1 fruit fly cellular context compared by ENCODE assay signal in genomic region chr3L:10337574-10337973, dm6.
A peak's percentile ranks its signal among the peaks of the same experiment; 100 is the strongest.
TF ChIP-seq lines count a peak whose summit lies in the region.

No protein-coding gene starts in this region.

TF ChIP-seq in whole organism, embryonic, 481 proteins besides CTCF, POLR2A, EP300 and RAD21 (continued from another document and continues in another):
- no peak for TF ChIP-seq jumu (GFP tag; optimal IDR thresholded peaks at IDR 0.05; lab: Kevin White, UChicago)
- peak; percentile 22 for TF ChIP-seq nau (GFP tag; optimal IDR thresholded peaks at IDR 0.05; lab: Kevin White, UChicago)
- 0 out of 2 replicates have a peak, but pooled peaks have one; percentile 11 for TF ChIP-seq CG32772 (GFP tag; IDR thresholded peaks at IDR 0.05; lab: Robert Waterston, UW)
- peak; percentile 33 for TF ChIP-seq jing (GFP tag; optimal IDR thresholded peaks at IDR 0.05; lab: Kevin White, UChicago)
- TF ChIP-seq CG4404 (GFP tag; IDR thresholded peaks at IDR 0.05; lab: Robert Waterston, UW): peak; percentile 59
- TF ChIP-seq NC2β (GFP tag; optimal IDR thresholded peaks at IDR 0.05; lab: Kevin White, UChicago): no peak
- peak; percentile 10; the same call in 1 of the 2 replicates for TF ChIP-seq CG10366 (GFP tag; IDR thresholded peaks at IDR 0.05; lab: Robert Waterston, UW)
- TF ChIP-seq pfk (GFP tag; optimal IDR thresholded peaks at IDR 0.05; lab: Kevin White, UChicago): no peak
- no peak for TF ChIP-seq zen2 (GFP tag; IDR thresholded peaks at IDR 0.05; lab: Robert Waterston, UW; ENCODE audit: partially characterized antibody)
- no peak for TF ChIP-seq NC2α (GFP tag; optimal IDR thresholded peaks at IDR 0.05; lab: Kevin White, UChicago)
- no peak for TF ChIP-seq Elba2 (GFP tag; optimal IDR thresholded peaks at IDR 0.05; lab: Kevin White, UChicago)
- no peak for TF ChIP-seq B-H2 (GFP tag; optimal IDR thresholded peaks at IDR 0.05; lab: Kevin White, UChicago)
- no peak for TF ChIP-seq CG4707 (GFP tag; optimal IDR thresholded peaks at IDR 0.05; lab: Kevin White, UChicago)
- TF ChIP-seq HLH4C (GFP tag; IDR thresholded peaks at IDR 0.05; lab: Robert Waterston, UW; ENCODE audit: partially characterized antibody): no peak
- no peak for TF ChIP-seq CG12236 (GFP tag; optimal IDR thresholded peaks at IDR 0.05; lab: Kevin White, UChicago)
- no peak for TF ChIP-seq ac (GFP tag; optimal IDR thresholded peaks at IDR 0.05; lab: Kevin White, UChicago)
- TF ChIP-seq CG4820 (GFP tag; optimal IDR thresholded peaks at IDR 0.05; lab: Kevin White, UChicago): peak; percentile 42
- TF ChIP-seq Ptx1 (GFP tag; IDR thresholded peaks at IDR 0.05; lab: Robert Waterston, UW): no peak; the same call in 1 of the 2 replicates
- TF ChIP-seq so (GFP tag; IDR thresholded peaks at IDR 0.05; lab: Robert Waterston, UW): no peak
- no peak for TF ChIP-seq crp (GFP tag; optimal IDR thresholded peaks at IDR 0.05; lab: Kevin White, UChicago)
- TF ChIP-seq Dad (GFP tag; optimal IDR thresholded peaks at IDR 0.05; lab: Kevin White, UChicago): no peak
- TF ChIP-seq h (optimal IDR thresholded peaks at IDR 0.05; lab: Kevin White, UChicago): no peak
- TF ChIP-seq CG4617 (GFP tag; optimal IDR thresholded peaks at IDR 0.05; lab: Kevin White, UChicago; ENCODE audit: borderline replicate concordance): no peak
- no peak for TF ChIP-seq Max (GFP tag; optimal IDR thresholded peaks at IDR 0.05; lab: Kevin White, UChicago)
- TF ChIP-seq CG12659 (GFP tag; optimal IDR thresholded peaks at IDR 0.05; lab: Kevin White, UChicago): peak; percentile 33
- no peak for TF ChIP-seq Dip2 (GFP tag; IDR thresholded peaks at IDR 0.05; lab: Robert Waterston, UW)
- no peak for TF ChIP-seq Drgx (GFP tag; IDR thresholded peaks at IDR 0.05; lab: Robert Waterston, UW)
- no peak for TF ChIP-seq ara (GFP tag; IDR thresholded peaks at IDR 0.05; lab: Robert Waterston, UW)
- TF ChIP-seq CG4854 (GFP tag; optimal IDR thresholded peaks at IDR 0.05; lab: Kevin White, UChicago): no peak
- TF ChIP-seq E2f2 (GFP tag; IDR thresholded peaks at IDR 0.05; lab: Robert Waterston, UW): no peak
- no peak for TF ChIP-seq Bteb2 (GFP tag; optimal IDR thresholded peaks at IDR 0.05; lab: Kevin White, UChicago)
- peak; percentile 8 for TF ChIP-seq NfI (GFP tag; optimal IDR thresholded peaks at IDR 0.05; lab: Kevin White, UChicago)
- TF ChIP-seq sob (GFP tag; IDR thresholded peaks at IDR 0.05; lab: Robert Waterston, UW): no peak
- TF ChIP-seq Neu2 (GFP tag; optimal IDR thresholded peaks at IDR 0.05; lab: Kevin White, UChicago; ENCODE audit: borderline replicate concordance): no peak
- TF ChIP-seq CG14014 (GFP tag; IDR thresholded peaks at IDR 0.05; lab: Robert Waterston, UW): no peak
- no peak for TF ChIP-seq Awh (GFP tag; IDR thresholded peaks at IDR 0.05; lab: Robert Waterston, UW)
- TF ChIP-seq CG10959 (GFP tag; IDR thresholded peaks at IDR 0.05; lab: Robert Waterston, UW): no peak
- TF ChIP-seq emc (GFP tag; optimal IDR thresholded peaks at IDR 0.05; lab: Kevin White, UChicago): no peak
- no peak for TF ChIP-seq pb (GFP tag; optimal IDR thresholded peaks at IDR 0.05; lab: Kevin White, UChicago)
- TF ChIP-seq CG33213 (GFP tag; optimal IDR thresholded peaks at IDR 0.05; lab: Kevin White, UChicago): no peak
- TF ChIP-seq tin (GFP tag; optimal IDR thresholded peaks at IDR 0.05; lab: Kevin White, UChicago): no peak
- TF ChIP-seq CG10147 (GFP tag; optimal IDR thresholded peaks at IDR 0.05; lab: Kevin White, UChicago): peak; percentile 7
- TF ChIP-seq CG12942 (GFP tag; optimal IDR thresholded peaks at IDR 0.05; lab: Kevin White, UChicago): peak; percentile 3
- no peak for TF ChIP-seq rib (GFP tag; IDR thresholded peaks at IDR 0.05; lab: Robert Waterston, UW)
- TF ChIP-seq ro (GFP tag; IDR thresholded peaks at IDR 0.05; lab: Robert Waterston, UW): no peak
- no peak for TF ChIP-seq nom (GFP tag; optimal IDR thresholded peaks at IDR 0.05; lab: Kevin White, UChicago)
- TF ChIP-seq Meics (GFP tag; optimal IDR thresholded peaks at IDR 0.05; lab: Kevin White, UChicago): peak; percentile 34
- TF ChIP-seq CG18262 (tag; optimal IDR thresholded peaks at IDR 0.05; lab: Kevin White, UChicago): peak; percentile 79
- no peak for TF ChIP-seq slp2 (GFP tag; optimal IDR thresholded peaks at IDR 0.05; lab: Kevin White, UChicago)
- no peak for TF ChIP-seq CG18476 (GFP tag; optimal IDR thresholded peaks at IDR 0.05; lab: Kevin White, UChicago)
- TF ChIP-seq her (GFP tag; optimal IDR thresholded peaks at IDR 0.05; lab: Kevin White, UChicago): no peak
- TF ChIP-seq mam (GFP tag; optimal IDR thresholded peaks at IDR 0.05; lab: Kevin White, UChicago): no peak
- TF ChIP-seq CG4282 (GFP tag; optimal IDR thresholded peaks at IDR 0.05; lab: Kevin White, UChicago): no peak
- TF ChIP-seq TFAM (GFP tag; optimal IDR thresholded peaks at IDR 0.05; lab: Kevin White, UChicago): no peak
- TF ChIP-seq CG7928 (GFP tag; optimal IDR thresholded peaks at IDR 0.05; lab: Kevin White, UChicago): no peak
- TF ChIP-seq CG17328 (GFP tag; IDR thresholded peaks at IDR 0.05; lab: Robert Waterston, UW): peak; percentile 54
- TF ChIP-seq CG18599 (GFP tag; optimal IDR thresholded peaks at IDR 0.05; lab: Kevin White, UChicago): peak; percentile 30
- no peak for TF ChIP-seq cwo (GFP tag; optimal IDR thresholded peaks at IDR 0.05; lab: Kevin White, UChicago)
- no peak for TF ChIP-seq Side (GFP tag; optimal IDR thresholded peaks at IDR 0.05; lab: Kevin White, UChicago)
- TF ChIP-seq bowl (GFP tag; IDR thresholded peaks at IDR 0.05; lab: Robert Waterston, UW): no peak
- peak in 1 of 2 experiments; percentile 52 for TF ChIP-seq eve (GFP tag; optimal IDR thresholded peaks at IDR 0.05; lab: Kevin White, UChicago)
- TF ChIP-seq CG8765 (GFP tag; IDR thresholded peaks at IDR 0.05; lab: Robert Waterston, UW): no peak
- peak; percentile 23 for TF ChIP-seq Xbp1 (GFP tag; optimal IDR thresholded peaks at IDR 0.05; lab: Kevin White, UChicago)
- peak; percentile 32 for TF ChIP-seq CG12219 (GFP tag; optimal IDR thresholded peaks at IDR 0.05; lab: Kevin White, UChicago)
- peak; percentile 59 for TF ChIP-seq dysf (GFP tag; IDR thresholded peaks at IDR 0.05; lab: Robert Waterston, UW)
- no peak for TF ChIP-seq CG1529 (GFP tag; optimal IDR thresholded peaks at IDR 0.05; lab: Kevin White, UChicago)
- no peak for TF ChIP-seq Atf3 (GFP tag; optimal IDR thresholded peaks at IDR 0.05; lab: Kevin White, UChicago)
- TF ChIP-seq CG1024 (GFP tag; IDR thresholded peaks at IDR 0.05; lab: Robert Waterston, UW): no peak
- no peak for TF ChIP-seq kay (GFP tag; optimal IDR thresholded peaks at IDR 0.05; lab: Kevin White, UChicago)
- TF ChIP-seq Sox102F (GFP tag; optimal IDR thresholded peaks at IDR 0.05; lab: Kevin White, UChicago): peak; percentile 57
- no peak for TF ChIP-seq Bdp1 (GFP tag; optimal IDR thresholded peaks at IDR 0.05; lab: Kevin White, UChicago)
- 0 out of 2 replicates have a peak, but pooled peaks have one; percentile 16 for TF ChIP-seq CG9215 (GFP tag; IDR thresholded peaks at IDR 0.05; lab: Robert Waterston, UW)
- no peak for TF ChIP-seq vnd (GFP tag; IDR thresholded peaks at IDR 0.05; lab: Robert Waterston, UW; ENCODE audit: partially characterized antibody)
- TF ChIP-seq CG11093 (GFP tag; IDR thresholded peaks at IDR 0.05; lab: Robert Waterston, UW): 0 out of 3 replicates have a peak, but pooled peaks have one; percentile 23
- no peak for TF ChIP-seq caup (GFP tag; optimal IDR thresholded peaks at IDR 0.05; lab: Kevin White, UChicago; ENCODE audit: severe bottlenecking)
- no peak for TF ChIP-seq ERR (GFP tag; optimal IDR thresholded peaks at IDR 0.05; lab: Kevin White, UChicago)
- TF ChIP-seq chm (GFP tag; IDR thresholded peaks at IDR 0.05; lab: Robert Waterston, UW): no peak
- peak; percentile 57 for TF ChIP-seq CG2678 (tag; optimal IDR thresholded peaks at IDR 0.05; lab: Kevin White, UChicago)
- TF ChIP-seq ATbp (GFP tag; optimal IDR thresholded peaks at IDR 0.05; lab: Kevin White, UChicago): peak; percentile 9
- peak; percentile 21 for TF ChIP-seq chn (GFP tag; optimal IDR thresholded peaks at IDR 0.05; lab: Kevin White, UChicago)
- TF ChIP-seq CG4730 (GFP tag; IDR thresholded peaks at IDR 0.05; lab: Robert Waterston, UW): no peak
- TF ChIP-seq Sry-β (GFP tag; optimal IDR thresholded peaks at IDR 0.05; lab: Kevin White, UChicago): no peak
- TF ChIP-seq ind (GFP tag; optimal IDR thresholded peaks at IDR 0.05; lab: Kevin White, UChicago): peak; percentile 17
- TF ChIP-seq CG6683 (GFP tag; optimal IDR thresholded peaks at IDR 0.05; lab: Kevin White, UChicago): no peak
- no peak for TF ChIP-seq gt (GFP tag; IDR thresholded peaks at IDR 0.05; lab: Robert Waterston, UW)
- TF ChIP-seq wor (GFP tag; IDR thresholded peaks at IDR 0.05; lab: Robert Waterston, UW): peak; percentile 45; the same call in 1 of the 2 replicates
- peak; percentile 68 for TF ChIP-seq CG9437 (GFP tag; optimal IDR thresholded peaks at IDR 0.05; lab: Kevin White, UChicago)
- no peak for TF ChIP-seq HLH3B (GFP tag; IDR thresholded peaks at IDR 0.05; lab: Robert Waterston, UW)
- no peak for TF ChIP-seq Vsx1 (GFP tag; optimal IDR thresholded peaks at IDR 0.05; lab: Kevin White, UChicago)
- TF ChIP-seq shn (GFP tag; optimal IDR thresholded peaks at IDR 0.05; lab: Kevin White, UChicago): no peak
- no peak for TF ChIP-seq maf-S (GFP tag; optimal IDR thresholded peaks at IDR 0.05; lab: Kevin White, UChicago)
- TF ChIP-seq Med (GFP tag; lab: Kevin White, UChicago): no peak
- no peak for TF ChIP-seq kah (GFP tag; optimal IDR thresholded peaks at IDR 0.05; lab: Kevin White, UChicago)
- TF ChIP-seq CoRest (tag; optimal IDR thresholded peaks at IDR 0.05; lab: Kevin White, UChicago): peak; percentile 63
- no peak for TF ChIP-seq Oaz (GFP tag; IDR thresholded peaks at IDR 0.05; lab: Robert Waterston, UW)
- TF ChIP-seq Hsf (GFP tag; optimal IDR thresholded peaks at IDR 0.05; lab: Kevin White, UChicago): peak; percentile 27
- TF ChIP-seq wek (GFP tag; optimal IDR thresholded peaks at IDR 0.05; lab: Kevin White, UChicago): no peak
- no peak for TF ChIP-seq slou (GFP tag; optimal IDR thresholded peaks at IDR 0.05; lab: Kevin White, UChicago)
- no peak for TF ChIP-seq CG12155 (GFP tag; optimal IDR thresholded peaks at IDR 0.05; lab: Kevin White, UChicago)
- TF ChIP-seq danr (GFP tag; IDR thresholded peaks at IDR 0.05; lab: Robert Waterston, UW): no peak
- peak; percentile 72; the same call in 2 of the 3 replicates for TF ChIP-seq CG11695 (GFP tag; IDR thresholded peaks at IDR 0.05; lab: Robert Waterston, UW)
- TF ChIP-seq ttk (GFP tag; IDR thresholded peaks at IDR 0.05; lab: Robert Waterston, UW): no peak
- TF ChIP-seq CG8290 (GFP tag; optimal IDR thresholded peaks at IDR 0.05; lab: Kevin White, UChicago): no peak
- no peak for TF ChIP-seq CG8290 (tag; optimal IDR thresholded peaks at IDR 0.05; lab: Kevin White, UChicago)
- TF ChIP-seq CG8281 (tag; optimal IDR thresholded peaks at IDR 0.05; lab: Kevin White, UChicago): no peak
- peak; percentile 63 for TF ChIP-seq CG15269 (tag; optimal IDR thresholded peaks at IDR 0.05; lab: Kevin White, UChicago)
- TF ChIP-seq CG10431 (GFP tag; optimal IDR thresholded peaks at IDR 0.05; lab: Kevin White, UChicago): no peak
- no peak for TF ChIP-seq pho (GFP tag; optimal IDR thresholded peaks at IDR 0.05; lab: Kevin White, UChicago)
- no peak for TF ChIP-seq pita (GFP tag; optimal IDR thresholded peaks at IDR 0.05; lab: Kevin White, UChicago)
- no peak for TF ChIP-seq BtbVII (GFP tag; optimal IDR thresholded peaks at IDR 0.05; lab: Kevin White, UChicago)
- TF ChIP-seq Dip3 (GFP tag; optimal IDR thresholded peaks at IDR 0.05; lab: Kevin White, UChicago): no peak
- no peak for TF ChIP-seq CG8944 (GFP tag; optimal IDR thresholded peaks at IDR 0.05; lab: Kevin White, UChicago)
- TF ChIP-seq Stat92E (GFP tag; optimal IDR thresholded peaks at IDR 0.05; lab: Kevin White, UChicago): no peak
- no peak for TF ChIP-seq salm (tag; optimal IDR thresholded peaks at IDR 0.05; lab: Kevin White, UChicago)
- TF ChIP-seq seq (GFP tag; IDR thresholded peaks at IDR 0.05; lab: Robert Waterston, UW): peak; percentile 19; the same call in 1 of the 2 replicates
- TF ChIP-seq HLHmδ (GFP tag; optimal IDR thresholded peaks at IDR 0.05; lab: Kevin White, UChicago): no peak
- peak; percentile 26; the same call in 1 of the 2 replicates for TF ChIP-seq ssp (GFP tag; IDR thresholded peaks at IDR 0.05; lab: Robert Waterston, UW)
- TF ChIP-seq Sry-δ (GFP tag; optimal IDR thresholded peaks at IDR 0.05; lab: Kevin White, UChicago): no peak
- TF ChIP-seq Lhr (GFP tag; optimal IDR thresholded peaks at IDR 0.05; lab: Kevin White, UChicago): no peak
- TF ChIP-seq CG3838 (GFP tag; optimal IDR thresholded peaks at IDR 0.05; lab: Kevin White, UChicago): no peak
- TF ChIP-seq H2.0 (GFP tag; IDR thresholded peaks at IDR 0.05; lab: Robert Waterston, UW): no peak
- no peak for TF ChIP-seq prd (optimal IDR thresholded peaks at IDR 0.05; lab: Kevin White, UChicago)
- TF ChIP-seq prd (GFP tag; IDR thresholded peaks at IDR 0.05; lab: Robert Waterston, UW): peak; percentile 64
- TF ChIP-seq fd102C (GFP tag; optimal IDR thresholded peaks at IDR 0.05; lab: Kevin White, UChicago): peak; percentile 0
- TF ChIP-seq CHES-1-like (GFP tag; optimal IDR thresholded peaks at IDR 0.05; lab: Kevin White, UChicago): no peak
- TF ChIP-seq Ets97D (GFP tag; optimal IDR thresholded peaks at IDR 0.05; lab: Kevin White, UChicago): no peak
- peak; percentile 30 for TF ChIP-seq CG18619 (GFP tag; optimal IDR thresholded peaks at IDR 0.05; lab: Kevin White, UChicago)
- TF ChIP-seq C15 (GFP tag; IDR thresholded peaks at IDR 0.05; lab: Robert Waterston, UW): no peak
- no peak for TF ChIP-seq CG42726 (GFP tag; IDR thresholded peaks at IDR 0.05; lab: Robert Waterston, UW; ENCODE audit: partially characterized antibody)
- no peak for TF ChIP-seq HLH54F (GFP tag; optimal IDR thresholded peaks at IDR 0.05; lab: Kevin White, UChicago)
- no peak for TF ChIP-seq fd64A (GFP tag; optimal IDR thresholded peaks at IDR 0.05; lab: Kevin White, UChicago)
- TF ChIP-seq CG6272 (GFP tag; IDR thresholded peaks at IDR 0.05; lab: Robert Waterston, UW): no peak
- TF ChIP-seq Ada2b (GFP tag; IDR thresholded peaks at IDR 0.05; lab: Robert Waterston, UW): no peak
- TF ChIP-seq CG11560 (tag; IDR thresholded peaks at IDR 0.05; lab: Robert Waterston, UW): 0 out of 3 replicates have a peak, but pooled peaks have one; percentile 25
- TF ChIP-seq sd (tag; optimal IDR thresholded peaks at IDR 0.05; lab: Kevin White, UChicago): no peak
- peak; percentile 30 for TF ChIP-seq twi (tag; optimal IDR thresholded peaks at IDR 0.05; lab: Kevin White, UChicago)
- no peak for TF ChIP-seq Spps (tag; optimal IDR thresholded peaks at IDR 0.05; lab: Kevin White, UChicago)
